Worm (Caenorhabditis elegans) whole organism, L4 larva: ENCODE measurements around the gene srx-85.

Experiments used
- F44E2.7 ChIP-seq: fragments of 200-800 bp; sonication (Bioruptor generic); IDR thresholded peaks from 2 replicates; pipeline ENCODE4 v2.1.2; 2022; ENCODE audit warnings: missing genetic modification characterization, missing compliant biosample characterization
- R02D3.7 ChIP-seq: fragments of 150-350 bp; sonication (generic microtip); optimal IDR thresholded peaks from 3 replicates; lab custom pipeline; 2014; ENCODE audit warnings: missing biosample characterization, missing genetic modification characterization
- T20F7.1 ChIP-seq: fragments of 200-800 bp; sonication (Bioruptor generic); optimal IDR thresholded peaks from 2 replicates; lab custom pipeline; 2018; ENCODE audit warnings: mild to moderate bottlenecking, missing genetic modification characterization, missing compliant biosample characterization
- Y105C5A.15 ChIP-seq: fragments of 200-800 bp; sonication (Bioruptor generic); IDR thresholded peaks from 2 replicates; pipeline ENCODE4 v1.3.6; 2022; ENCODE audit warnings: missing genetic modification characterization, missing compliant biosample characterization
- Y48G9A.11 ChIP-seq: fragments of 200-800 bp; sonication (Bioruptor generic); IDR thresholded peaks from 2 replicates; pipeline ENCODE4 v1.3.6; 2022; ENCODE audit warnings: missing genetic modification reagents, missing genetic modification characterization, missing compliant biosample characterization
- Y5F2A.4 ChIP-seq: fragments of 200-800 bp; sonication (Bioruptor generic); optimal IDR thresholded peaks from 2 replicates; lab custom pipeline; 2018; ENCODE audit warnings: mild to moderate bottlenecking, missing genetic modification characterization, missing compliant biosample characterization
- ZK546.5 ChIP-seq, 2 experiments: sonication (generic microtip); optimal IDR thresholded peaks; 2 replicates each; lab custom pipeline; 2017; ENCODE audit warnings: missing biosample characterization in 2 of 2, missing genetic modification characterization in 2 of 2
- aha-1 ChIP-seq: fragments of 150-350 bp; peaks from one replicate; lab custom pipeline; 2014; ENCODE audit warnings: missing biosample characterization, missing genetic modification characterization
- attf-4 ChIP-seq: sonication (generic microtip); optimal IDR thresholded peaks from 3 replicates; lab custom pipeline; 2017; ENCODE audit warnings: missing biosample characterization, missing genetic modification characterization
- ceh-82 ChIP-seq: sonication (generic microtip); optimal IDR thresholded peaks from 2 replicates; lab custom pipeline; 2017; ENCODE audit warnings: missing biosample characterization, missing genetic modification characterization
- ces-1 ChIP-seq: fragments of 150-350 bp; sonication (generic microtip); optimal IDR thresholded peaks from 4 replicates; lab custom pipeline; 2014; ENCODE audit warnings: missing biosample characterization, missing genetic modification reagents, missing genetic modification characterization
- cey-2 ChIP-seq: sonication (generic microtip); optimal IDR thresholded peaks from 3 replicates; lab custom pipeline; 2017; ENCODE audit warnings: missing genetic modification characterization, mild to moderate bottlenecking, missing compliant biosample characterization, antibody characterized with exemption, borderline replicate concordance; ENCODE audit not compliant: insufficient read depth
- daf-12 ChIP-seq: fragments of 150-350 bp; optimal IDR thresholded peaks from 2 replicates; lab custom pipeline; 2014; ENCODE audit warnings: missing biosample characterization, missing genetic modification reagents, missing genetic modification characterization
- dmd-6 ChIP-seq: fragments of 200-800 bp; sonication (Bioruptor generic); IDR thresholded peaks from 2 replicates; pipeline ENCODE4 v1.3.6; 2022; ENCODE audit warnings: missing genetic modification reagents, missing genetic modification characterization, missing compliant biosample characterization
- dmd-9 ChIP-seq: fragments of 200-800 bp; sonication (Bioruptor generic); IDR thresholded peaks from 2 replicates; pipeline ENCODE4 v1.3.6; 2022; ENCODE audit warnings: missing genetic modification reagents, missing genetic modification characterization, missing compliant biosample characterization
- dpl-1 ChIP-seq: fragments of 150-350 bp; optimal IDR thresholded peaks from 2 replicates; lab custom pipeline; 2014; ENCODE audit warnings: missing biosample characterization, missing genetic modification reagents, missing genetic modification characterization
- duxl-1 ChIP-seq: sonication (generic microtip); optimal IDR thresholded peaks from 2 replicates; lab custom pipeline; 2016; ENCODE audit warnings: mild to moderate bottlenecking, missing genetic modification characterization, moderate library complexity, missing compliant biosample characterization; ENCODE audit not compliant: poor library complexity
- dve-1 ChIP-seq: sonication (generic microtip); optimal IDR thresholded peaks from 2 replicates; lab custom pipeline; 2017; ENCODE audit warnings: antibody characterized with exemption, mild to moderate bottlenecking, missing genetic modification characterization, missing compliant biosample characterization; ENCODE audit not compliant: insufficient read depth
- egl-43 ChIP-seq: fragments of 200-800 bp; sonication (Bioruptor generic); IDR thresholded peaks from 2 replicates; pipeline ENCODE4 v1.3.6; 2022; ENCODE audit warnings: missing genetic modification reagents, missing genetic modification characterization, missing compliant biosample characterization
- hlh-30 ChIP-seq: sonication (generic microtip); optimal IDR thresholded peaks from 2 replicates; lab custom pipeline; 2017; ENCODE audit warnings: antibody characterized with exemption, mild to moderate bottlenecking, missing genetic modification characterization, missing compliant biosample characterization; ENCODE audit not compliant: insufficient read depth
- lin-15B ChIP-seq: fragments of 150-350 bp; sonication (generic microtip); optimal IDR thresholded peaks from 3 replicates; lab custom pipeline; 2014; ENCODE audit warnings: missing biosample characterization, missing genetic modification characterization
- lin-29 ChIP-seq: fragments of 200-800 bp; sonication (Bioruptor generic); IDR thresholded peaks from 2 replicates; pipeline ENCODE4 v1.3.6; 2022; ENCODE audit warnings: missing genetic modification reagents, missing genetic modification characterization, missing compliant biosample characterization
- lin-38 ChIP-seq: fragments of 200-800 bp; sonication (Bioruptor generic); IDR thresholded peaks from 2 replicates; pipeline ENCODE4 v1.3.6; 2022; ENCODE audit warnings: missing genetic modification reagents, missing genetic modification characterization, missing compliant biosample characterization
- mdl-1 ChIP-seq, 2 experiments: fragments of 150-350 bp in 1 of 2; sonication (generic microtip) in 1 of 2; optimal IDR thresholded peaks; 2 replicates each; lab custom pipeline; 2014 to 2017; ENCODE audit warnings: missing biosample characterization in 2 of 2, missing genetic modification characterization in 2 of 2
- mes-2 ChIP-seq: sonication (generic microtip); optimal IDR thresholded peaks from 2 replicates; lab custom pipeline; 2016; ENCODE audit warnings: missing genotype, mild to moderate bottlenecking, missing genetic modification characterization, missing compliant biosample characterization; ENCODE audit not compliant: poor library complexity, severe bottlenecking
- mxl-3 ChIP-seq: fragments of 200-800 bp; sonication (Bioruptor generic); optimal IDR thresholded peaks from 2 replicates; lab custom pipeline; 2018; ENCODE audit warnings: mild to moderate bottlenecking, missing genetic modification characterization, missing compliant biosample characterization
- nhr-10 ChIP-seq: fragments of 150-350 bp; optimal IDR thresholded peaks from 2 replicates; lab custom pipeline; 2014; ENCODE audit warnings: missing biosample characterization, missing genetic modification characterization
- nhr-102 ChIP-seq: sonication (generic microtip); optimal IDR thresholded peaks from 2 replicates; lab custom pipeline; 2016; ENCODE audit warnings: mild to moderate bottlenecking, missing genetic modification characterization, moderate library complexity, missing compliant biosample characterization
- nhr-11 ChIP-seq: fragments of 150-350 bp; optimal IDR thresholded peaks from 2 replicates; lab custom pipeline; 2014; ENCODE audit warnings: missing biosample characterization, missing genetic modification characterization
- nhr-111 ChIP-seq: fragments of 200-800 bp; sonication (Bioruptor generic); optimal IDR thresholded peaks from 2 replicates; lab custom pipeline; 2018; ENCODE audit warnings: mild to moderate bottlenecking, missing genetic modification characterization, missing compliant biosample characterization
- nhr-28 ChIP-seq: fragments of 150-350 bp; optimal IDR thresholded peaks from 2 replicates; lab custom pipeline; 2014; ENCODE audit warnings: missing biosample characterization, missing genetic modification characterization
- nhr-41 ChIP-seq: fragments of 200-800 bp; sonication (Bioruptor generic); IDR thresholded peaks from 2 replicates; pipeline ENCODE4 v1.3.6; 2022; ENCODE audit warnings: missing genetic modification reagents, missing genetic modification characterization, missing compliant biosample characterization
- nhr-48 ChIP-seq: sonication (generic microtip); optimal IDR thresholded peaks from 2 replicates; lab custom pipeline; 2016; ENCODE audit warnings: mild to moderate bottlenecking, missing genetic modification characterization, missing compliant biosample characterization
- nhr-76 ChIP-seq: fragments of 150-350 bp; optimal IDR thresholded peaks from 2 replicates; lab custom pipeline; 2014; ENCODE audit warnings: missing biosample characterization, missing genetic modification characterization
- nhr-77 ChIP-seq: fragments of 150-350 bp; optimal IDR thresholded peaks from 2 replicates; lab custom pipeline; 2014; ENCODE audit warnings: missing biosample characterization, missing genetic modification characterization
- skn-1 ChIP-seq: fragments of 150-350 bp; optimal IDR thresholded peaks from 2 replicates; lab custom pipeline; 2014; ENCODE audit warnings: missing biosample characterization, missing genetic modification characterization
- tag-97 ChIP-seq: fragments of 200-800 bp; sonication (Bioruptor generic); IDR thresholded peaks from 2 replicates; pipeline ENCODE4 v1.3.6; 2022; ENCODE audit warnings: missing genetic modification characterization, missing compliant biosample characterization
- tra-1 ChIP-seq: fragments of 200-800 bp; sonication (Bioruptor generic); IDR thresholded peaks from 2 replicates; pipeline ENCODE4 v1.3.6; 2022; ENCODE audit warnings: missing genetic modification reagents, missing genetic modification characterization, missing compliant biosample characterization
- unc-39 ChIP-seq: sonication (generic microtip); optimal IDR thresholded peaks from 2 replicates; lab custom pipeline; 2017; ENCODE audit warnings: missing biosample characterization, missing genetic modification characterization
- unc-62 ChIP-seq, 3 experiments: fragments of 150-350 bp in 1 of 3; sonication (generic microtip); optimal IDR thresholded peaks in 2 of 3; peaks in 1 of 3; 1 replicate in 1 of 3; 2 replicates in 2 of 3; lab custom pipeline; 2014 to 2017; ENCODE audit warnings: missing biosample characterization in 3 of 3, missing genetic modification characterization in 3 of 3, missing genetic modification reagents in 3 of 3, missing genotype in 1 of 3
- vab-7 ChIP-seq: fragments of 200-800 bp; sonication (Bioruptor generic); IDR thresholded peaks from 2 replicates; pipeline ENCODE4 v1.3.6; 2022; ENCODE audit warnings: missing genetic modification reagents, missing genetic modification characterization, missing compliant biosample characterization
- zfp-3 ChIP-seq: fragments of 200-800 bp; sonication (Bioruptor generic); conservative IDR thresholded peaks from 2 replicates; pipeline ENCODE4 v1.3.6; 2022; ENCODE audit warnings: missing genetic modification reagents, missing genetic modification characterization, missing compliant biosample characterization
- ztf-7 ChIP-seq: fragments of 150-350 bp; optimal IDR thresholded peaks from 2 replicates; lab custom pipeline; 2014; ENCODE audit warnings: missing biosample characterization, missing genetic modification characterization

srx-85 gene

DNA sequence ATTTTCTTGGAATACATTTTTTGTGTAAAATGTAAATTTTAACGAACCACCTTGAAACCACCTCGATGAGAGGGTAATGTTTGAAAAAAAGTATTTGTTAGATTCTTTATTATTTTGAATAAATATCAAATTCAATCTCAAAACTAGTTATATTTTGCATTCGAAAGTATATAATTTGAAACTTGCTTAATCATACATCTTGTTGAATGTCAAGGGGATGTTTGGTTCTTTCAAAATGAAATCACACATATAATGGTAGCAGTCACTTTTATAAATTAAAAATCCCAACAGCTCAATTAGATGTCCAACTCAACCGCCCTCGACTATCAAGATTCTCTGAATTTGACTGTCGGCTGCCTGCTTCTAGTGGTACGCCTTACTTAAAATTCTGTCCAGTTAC is 12.1 kb downstream of the srx-85 start, which contains the start of gene srx-87:
srx-87 (plus strand) TSS at position 301 of the 400 bp plus-strand sequence.
- TF ChIP-seq lin-38 (GFP tag; lab: Robert Waterston, UW), result no peak

DNA sequence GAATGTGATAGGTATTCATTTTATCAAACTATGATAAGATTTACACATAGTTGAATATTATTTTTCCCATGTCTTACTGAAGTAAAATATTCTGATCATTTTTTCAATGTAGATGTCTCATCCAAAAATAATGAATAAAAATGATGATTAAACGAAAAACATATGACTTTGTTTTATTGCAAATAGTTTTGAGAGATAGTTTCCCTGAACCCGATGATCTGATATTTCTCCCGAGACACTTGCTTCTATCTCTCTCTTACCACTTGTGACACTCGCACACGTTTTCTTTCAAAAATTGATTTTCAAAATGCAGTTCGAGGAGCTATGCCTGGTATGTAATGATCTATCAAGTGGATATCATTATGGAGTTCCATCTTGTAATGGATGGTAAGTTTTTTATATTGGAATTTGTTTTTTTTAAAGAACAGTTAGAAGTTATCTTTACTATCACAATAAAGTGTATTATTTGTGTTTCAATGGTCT is 17.7 kb downstream of the srx-85 start, which contains the start of the genes nhr-101 and pms-2:
nhr-101 (plus strand) TSS at position 308 of the 483 bp plus-strand sequence.
pms-2 (minus strand) TSS at position 433 of the 483 bp plus-strand sequence.
- TF ChIP-seq nhr-28 (tag; lab: Kevin White, UChicago) (peak; percentile 22), egl-43 (GFP tag; lab: Robert Waterston, UW) (no peak), dmd-6 (peak; percentile 32), T20F7.1 (GFP tag; lab: Kevin White, UChicago) (no peak), unc-62 (GFP tag; optimal IDR thresholded peaks at IDR 0.05 in 1 of 2; lab: Kevin White, UChicago) (no peak), unc-62 (tag; optimal IDR thresholded peaks at IDR 0.05; lab: Kevin White, UChicago) (no peak), dve-1 (tag; lab: Kevin White, UChicago) (no peak), mdl-1 (tag; optimal IDR thresholded peaks at IDR 0.05; lab: Kevin White, UChicago) (peak in 1 of 2 experiments; percentile 53), mxl-3 (GFP tag; lab: Kevin White, UChicago) (peak; percentile 61), hlh-30 (peak; percentile 73)

- TF ChIP-seq nhr-77 (tag; lab: Kevin White, UChicago) (peak; percentile 88), R02D3.7 (tag; lab: Kevin White, UChicago) (no peak), dve-1 (tag; lab: Kevin White, UChicago) (peak; percentile 99), daf-12 (tag; lab: Kevin White, UChicago) (no peak), skn-1 (tag; lab: Kevin White, UChicago) (no peak), nhr-48 (tag; lab: Kevin White, UChicago) (peak; percentile 99), lin-15B (tag; lab: Kevin White, UChicago) (no peak), dmd-6 (peak; percentile 100), nhr-111 (GFP tag; lab: Kevin White, UChicago) (no peak), T20F7.1 (GFP tag; lab: Kevin White, UChicago) (peak; percentile 84), ZK546.5 (tag; optimal IDR thresholded peaks at IDR 0.05; lab: Kevin White, UChicago) (no peak), Y105C5A.15 (GFP tag; lab: Robert Waterston, UW) (no peak), nhr-11 (tag; lab: Kevin White, UChicago) (peak; percentile 50), hlh-30 (peak; percentile 96), tag-97 (GFP tag; lab: Robert Waterston, UW) (no peak), aha-1 (tag; lab: Kevin White, UChicago) (peak; percentile 99), ztf-7 (tag; lab: Kevin White, UChicago) (peak; percentile 72), mes-2 (no peak), dpl-1 (GFP tag; lab: Kevin White, UChicago) (peak; percentile 65), duxl-1 (tag; lab: Kevin White, UChicago) (peak; percentile 90), tra-1 (GFP tag; lab: Robert Waterston, UW) (peak; percentile 98), lin-29 (GFP tag; lab: Robert Waterston, UW) (peak; percentile 66; the same call in 1 of the 2 replicates), zfp-3 (GFP tag; lab: Robert Waterston, UW) (peak; percentile 86), Y5F2A.4 (GFP tag; lab: Kevin White, UChicago) (no peak), vab-7 (GFP tag; lab: Robert Waterston, UW) (no peak), Y48G9A.11 (GFP tag; lab: Robert Waterston, UW) (no peak), dmd-9 (GFP tag; lab: Robert Waterston, UW) (0 out of 2 replicates have a peak, but pooled peaks have one; percentile 23), nhr-102 (tag; lab: Kevin White, UChicago) (peak; percentile 97), nhr-41 (GFP tag; lab: Robert Waterston, UW) (peak; percentile 86), attf-4 (tag; lab: Kevin White, UChicago) (no peak), nhr-10 (peak; percentile 99), nhr-28 (tag; lab: Kevin White, UChicago) (peak; percentile 97), unc-39 (no peak), ceh-82 (tag; lab: Kevin White, UChicago) (no peak), ces-1 (GFP tag; lab: Kevin White, UChicago) (no peak), cey-2 (tag; lab: Kevin White, UChicago) (peak; percentile 96), nhr-76 (tag; lab: Kevin White, UChicago) (peak; percentile 42), F44E2.7 (GFP tag; lab: Robert Waterston, UW) (no peak)
These were observed 20.5 kb downstream of the srx-85 start, which contains the start of the genes H12C20.7 and nhr-68 for ce11 chrV:11572803-11573490. Gene H12C20.7, minus strand, starts transcription at chrV:11572990. Gene nhr-68, plus strand, starts transcription at chrV:11573440.
